Fruit fly (Drosophila melanogaster) whole organism, adult: Measurements from ENCODE around the gene MED24.

Experiments
- CG11617 ChIP-seq: fragments of 200-800 bp; sonication (Bioruptor generic); optimal IDR thresholded peaks from 2 replicates; lab custom pipeline; 2017; ENCODE audit warnings: mild to moderate bottlenecking, missing biosample characterization, missing genetic modification reagents, missing genetic modification characterization
- CG12768 ChIP-seq: fragments of 200-800 bp; sonication (Bioruptor generic); optimal IDR thresholded peaks from 2 replicates; lab custom pipeline; 2017; ENCODE audit warnings: missing biosample characterization, missing genetic modification characterization, mild to moderate bottlenecking, moderate library complexity, missing genetic modification reagents
- CG14711 ChIP-seq: fragments of 200-800 bp; sonication (Bioruptor generic); optimal IDR thresholded peaks from 2 replicates; lab custom pipeline; 2018; ENCODE audit warnings: missing biosample characterization, mild to moderate bottlenecking, missing genetic modification characterization, moderate library complexity
- CG1620 ChIP-seq: fragments of 200-800 bp; sonication (Bioruptor generic); optimal IDR thresholded peaks from 2 replicates; lab custom pipeline; 2016; ENCODE audit warnings: missing biosample characterization, missing genetic modification characterization
- CG33017 ChIP-seq: fragments of 200-800 bp; sonication (Bioruptor generic); optimal IDR thresholded peaks from 2 replicates; lab custom pipeline; 2018; ENCODE audit warnings: missing biosample characterization, mild to moderate bottlenecking, missing genetic modification characterization, moderate library complexity
- CG5204 ChIP-seq: fragments of 200-800 bp; sonication (Bioruptor generic); optimal IDR thresholded peaks from 2 replicates; lab custom pipeline; 2016; ENCODE audit warnings: missing biosample characterization, missing genetic modification characterization
- CG7045 ChIP-seq: fragments of 200-800 bp; sonication (Bioruptor generic); optimal IDR thresholded peaks from 2 replicates; lab custom pipeline; 2017; ENCODE audit warnings: missing biosample characterization, mild to moderate bottlenecking, missing genetic modification characterization
- CG7101 ChIP-seq: fragments of 200-800 bp; sonication (Bioruptor generic); optimal IDR thresholded peaks from 2 replicates; lab custom pipeline; 2018; ENCODE audit warnings: missing biosample characterization, mild to moderate bottlenecking, missing genetic modification characterization, moderate library complexity
- Clk ChIP-seq: fragments of 200-800 bp; sonication (Bioruptor generic); optimal IDR thresholded peaks from 2 replicates; lab custom pipeline; 2017; ENCODE audit warnings: missing biosample characterization, missing genetic modification characterization
- Crg-1 ChIP-seq: fragments of 200-800 bp; sonication (Bioruptor generic); optimal IDR thresholded peaks from 2 replicates; lab custom pipeline; 2016; ENCODE audit warnings: missing biosample characterization, missing genetic modification characterization
- Hr96 ChIP-seq: fragments of 200-800 bp; sonication (Bioruptor generic); optimal IDR thresholded peaks from 2 replicates; lab custom pipeline; 2016; ENCODE audit warnings: missing biosample characterization, missing genetic modification characterization
- Mnt ChIP-seq: fragments of 200-800 bp; sonication (Bioruptor generic); optimal IDR thresholded peaks from 2 replicates; lab custom pipeline; 2016; ENCODE audit warnings: missing biosample characterization, mild to moderate bottlenecking, missing genetic modification characterization
- bab1 ChIP-seq: fragments of 200-800 bp; sonication (Bioruptor generic); optimal IDR thresholded peaks from 3 replicates; lab custom pipeline; 2019; ENCODE audit warnings: missing biosample characterization, mild to moderate bottlenecking, missing genetic modification characterization, moderate library complexity
- cic ChIP-seq: fragments of 200-800 bp; sonication (Bioruptor generic); optimal IDR thresholded peaks from 2 replicates; lab custom pipeline; 2017; ENCODE audit warnings: missing biosample characterization, mild to moderate bottlenecking, missing genetic modification characterization, moderate library complexity
- cnc ChIP-seq, 2 experiments: fragments of >200 bp; optimal IDR thresholded peaks; 2 replicates each; lab custom pipeline; 2017
- kay ChIP-seq: fragments of 200-800 bp; sonication (Bioruptor generic); peaks from one replicate; lab custom pipeline; 2016; ENCODE audit warnings: missing biosample characterization, missing genetic modification characterization, borderline replicate concordance
- ovo ChIP-seq: fragments of 200-800 bp; sonication (Bioruptor generic); optimal IDR thresholded peaks from 2 replicates; lab custom pipeline; 2016; ENCODE audit warnings: missing biosample characterization, missing genetic modification characterization
- pad ChIP-seq: fragments of 200-800 bp; sonication (Bioruptor generic); optimal IDR thresholded peaks from 3 replicates; lab custom pipeline; 2017; ENCODE audit warnings: missing biosample characterization, missing genetic modification characterization, mild to moderate bottlenecking, moderate library complexity, missing genetic modification reagents
- tj ChIP-seq: fragments of 200-800 bp; sonication (Bioruptor generic); optimal IDR thresholded peaks from 3 replicates; lab custom pipeline; 2017; ENCODE audit warnings: missing biosample characterization, mild to moderate bottlenecking, missing genetic modification characterization, moderate library complexity
- toe ChIP-seq: fragments of 200-800 bp; sonication (Bioruptor generic); optimal IDR thresholded peaks from 2 replicates; lab custom pipeline; 2016; ENCODE audit warnings: missing biosample characterization, missing genetic modification characterization

The MED24 gene

dm6 chr3L:8191042-8191613 lies at the start of gene MED24:
Gene MED24, plus strand, starts transcription at chr3L:8191270.
- TF ChIP-seq CG5204 (no peak), CG14711 (peak; percentile 53), Clk (GFP tag; lab: Kevin White, UChicago) (no peak), Crg-1 (GFP tag; lab: Kevin White, UChicago) (no peak), Mnt (GFP tag; lab: Kevin White, UChicago) (peak; percentile 20), ovo (GFP tag; lab: Kevin White, UChicago) (no peak), CG7045 (GFP tag; lab: Kevin White, UChicago) (peak; percentile 14), toe (GFP tag; lab: Kevin White, UChicago) (no peak), cic (GFP tag; lab: Kevin White, UChicago) (no peak), bab1 (GFP tag; lab: Kevin White, UChicago) (peak; percentile 23), cnc (optimal IDR thresholded peaks at IDR 0.05; lab: Kevin White, UChicago) (no peak), tj (no peak), CG1620 (no peak), CG12768 (no peak), CG33017 (tag; lab: Kevin White, UChicago) (peak; percentile 9), CG7101 (tag; lab: Kevin White, UChicago) (peak; percentile 35), kay (no peak)

DNA sequence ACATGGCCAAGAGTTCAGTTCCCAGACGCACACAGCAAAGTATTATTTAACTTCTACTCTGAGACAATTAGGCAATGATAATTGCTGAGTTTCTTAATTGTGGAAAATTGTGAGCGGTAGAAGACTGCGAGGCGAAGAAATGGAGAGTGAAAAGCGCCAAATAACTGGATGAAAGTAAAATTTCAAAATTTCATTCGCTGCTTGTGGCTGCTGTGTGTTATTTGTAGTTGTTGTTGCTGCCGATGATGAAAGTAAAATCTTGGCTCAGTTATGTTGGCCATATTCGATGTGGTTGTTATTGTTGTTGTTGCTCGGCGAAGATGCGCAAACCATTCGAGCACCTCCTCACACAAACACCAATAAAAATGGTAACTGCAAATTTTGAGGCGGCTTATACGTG lies 40.8 kb upstream of the MED24 start:
- no peak for TF ChIP-seq CG7101 (tag; lab: Kevin White, UChicago)
- TF ChIP-seq CG5204: no peak
- TF ChIP-seq bab1 (GFP tag; lab: Kevin White, UChicago): no peak

DNA sequence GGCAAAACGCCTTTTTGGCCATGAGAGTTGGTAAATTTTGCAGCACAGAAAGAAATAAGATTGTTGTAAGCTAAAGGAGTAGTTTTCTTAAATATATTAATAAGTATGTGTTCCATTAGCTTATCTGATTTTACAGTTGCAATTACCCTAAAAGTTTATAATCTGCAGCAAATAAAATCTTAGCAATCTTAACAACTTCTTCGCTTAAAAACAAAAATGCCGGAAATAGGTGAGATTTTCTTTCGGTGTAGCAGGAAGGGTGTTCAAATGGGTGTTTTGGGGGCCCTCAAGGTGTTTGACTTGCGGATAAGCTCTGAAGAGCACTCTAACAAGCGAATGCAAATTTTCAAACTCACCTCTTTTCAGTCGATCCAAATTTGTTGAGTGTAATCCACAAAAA lies 40.3 kb upstream of the MED24 start:
- TF ChIP-seq CG7045 (GFP tag; lab: Kevin White, UChicago): no peak

dm6 chr3L:8151727-8152199 lies 39.3 kb upstream of the MED24 start, which contains the start of gene CG13676:
Gene CG13676, minus strand, starts transcription at chr3L:8151813.
- TF ChIP-seq kay (no peak), toe (GFP tag; lab: Kevin White, UChicago) (no peak), Hr96 (GFP tag; lab: Kevin White, UChicago) (no peak), ovo (GFP tag; lab: Kevin White, UChicago) (no peak), CG11617 (no peak), CG33017 (tag; lab: Kevin White, UChicago) (no peak), CG7045 (GFP tag; lab: Kevin White, UChicago) (no peak)

dm6 chr3L:8153206-8153996 lies 37.7 kb upstream of the MED24 start:
- TF ChIP-seq cic (GFP tag; lab: Kevin White, UChicago) (no peak), CG12768 (no peak), ovo (GFP tag; lab: Kevin White, UChicago) (no peak), pad (GFP tag; lab: Kevin White, UChicago) (no peak), kay (peak; percentile 4), cnc (optimal IDR thresholded peaks at IDR 0.05; lab: Kevin White, UChicago) (no peak), CG14711 (no peak), Clk (GFP tag; lab: Kevin White, UChicago) (no peak), CG1620 (no peak), CG11617 (no peak), Crg-1 (GFP tag; lab: Kevin White, UChicago) (no peak), CG7045 (GFP tag; lab: Kevin White, UChicago) (peak; percentile 75), CG33017 (tag; lab: Kevin White, UChicago) (no peak), CG7101 (tag; lab: Kevin White, UChicago) (no peak), CG5204 (peak; percentile 61), bab1 (GFP tag; lab: Kevin White, UChicago) (no peak), Hr96 (GFP tag; lab: Kevin White, UChicago) (no peak), tj (peak; percentile 16), toe (GFP tag; lab: Kevin White, UChicago) (no peak)

DNA sequence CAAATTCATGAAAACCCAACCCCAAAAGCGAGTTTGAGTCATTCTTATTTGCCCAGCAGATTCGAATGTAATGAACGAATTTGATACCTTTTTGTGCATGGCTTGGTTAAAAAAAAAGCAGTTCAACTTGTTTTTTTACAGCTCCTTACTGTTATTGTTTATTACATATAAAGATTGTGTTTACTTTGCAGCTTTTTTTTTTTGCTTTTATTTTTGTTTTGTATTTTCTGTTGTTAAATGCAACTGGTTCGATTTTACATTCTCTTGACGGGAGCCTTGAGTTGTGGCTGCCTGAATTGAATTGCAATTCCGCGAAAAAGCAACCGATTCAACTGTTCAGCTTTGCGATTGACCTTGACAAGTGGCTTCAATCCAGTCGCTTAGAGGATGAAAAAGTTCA lies 36.5 kb upstream of the MED24 start:
- TF ChIP-seq kay (no peak), CG7045 (GFP tag; lab: Kevin White, UChicago) (no peak), pad (GFP tag; lab: Kevin White, UChicago) (no peak), cnc (optimal IDR thresholded peaks at IDR 0.05; lab: Kevin White, UChicago) (no peak), tj (peak; percentile 76)

DNA sequence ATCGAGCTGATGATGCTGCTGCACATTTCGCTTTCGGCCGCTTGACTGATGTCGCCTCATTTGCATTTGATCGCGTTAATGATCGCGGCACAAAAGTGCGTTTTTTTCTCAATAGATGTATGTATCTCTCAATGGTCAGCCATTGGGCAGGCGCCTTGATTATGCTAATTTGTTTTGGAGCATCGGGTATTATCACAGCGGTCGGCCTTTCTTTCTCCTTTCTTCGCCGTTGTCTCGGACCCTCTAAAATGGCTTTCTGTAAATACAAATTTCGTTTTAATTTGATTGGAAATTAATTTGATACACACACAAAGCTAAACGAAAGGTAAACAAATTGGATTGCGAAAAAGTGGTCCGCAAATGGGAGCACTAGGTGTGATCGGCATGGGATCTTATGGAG lies 35.7 kb upstream of the MED24 start:
- TF ChIP-seq ovo (GFP tag; lab: Kevin White, UChicago): no peak
- no peak for TF ChIP-seq Hr96 (GFP tag; lab: Kevin White, UChicago)
- no peak for TF ChIP-seq CG1620
- TF ChIP-seq tj: no peak
- TF ChIP-seq Crg-1 (GFP tag; lab: Kevin White, UChicago): no peak
